Worm (Caenorhabditis elegans) whole organism, early embryonic: ENCODE data around the gene pqn-79.
"Not testable (repeated sequence)": the region's sequence is repeated elsewhere in the genome, so short reads cannot be mapped to it uniquely, and the experiment has no call there.

Experiments used
- B0310.2 ChIP-seq: sonication (generic microtip); optimal IDR thresholded peaks from 2 replicates; lab custom pipeline; 2016; ENCODE audit warnings: mild to moderate bottlenecking, missing genetic modification characterization, missing compliant biosample characterization
- F13C5.2 ChIP-seq: sonication (generic microtip); optimal IDR thresholded peaks from 2 replicates; lab custom pipeline; 2017; ENCODE audit warnings: mild to moderate bottlenecking, missing genetic modification characterization, inconsistent platforms, missing compliant biosample characterization
- aly-1 ChIP-seq: sonication (generic microtip); optimal IDR thresholded peaks from 2 replicates; lab custom pipeline; 2016; ENCODE audit warnings: missing genetic modification characterization, missing compliant biosample characterization
- ama-1 ChIP-seq: fragments of 150-350 bp; optimal IDR thresholded peaks from 2 replicates; lab custom pipeline; 2014
- ceh-13 ChIP-seq: fragments of 200-800 bp; sonication (Bioruptor generic); optimal IDR thresholded peaks from 2 replicates; lab custom pipeline; 2018; ENCODE audit warnings: mild to moderate bottlenecking, missing genetic modification characterization, missing compliant biosample characterization
- ceh-36 ChIP-seq: sonication (generic microtip); optimal IDR thresholded peaks from 2 replicates; lab custom pipeline; 2016; ENCODE audit warnings: missing genetic modification characterization, inconsistent platforms, missing compliant biosample characterization
- ets-7 ChIP-seq: sonication (generic microtip); optimal IDR thresholded peaks from 2 replicates; lab custom pipeline; 2016; ENCODE audit warnings: missing genotype, missing genetic modification characterization, missing compliant biosample characterization
- flt-1 ChIP-seq: fragments of 200-800 bp; sonication (Bioruptor generic); IDR thresholded peaks from 2 replicates; pipeline ENCODE4 v1.3.6; 2022; ENCODE audit warnings: missing genetic modification characterization, missing compliant biosample characterization
- hmbx-1 ChIP-seq: sonication (generic microtip); optimal IDR thresholded peaks from 2 replicates; lab custom pipeline; 2016; ENCODE audit warnings: mild to moderate bottlenecking, missing genetic modification characterization, missing compliant biosample characterization
- hmg-4 ChIP-seq: fragments of 200-800 bp; sonication (Bioruptor generic); optimal IDR thresholded peaks from 2 replicates; lab custom pipeline; 2018; ENCODE audit warnings: mild to moderate bottlenecking, missing genetic modification characterization, missing compliant biosample characterization
- hnd-1 ChIP-seq: sonication (generic microtip); optimal IDR thresholded peaks from 2 replicates; lab custom pipeline; 2016; ENCODE audit warnings: missing genetic modification characterization, missing compliant biosample characterization
- pes-1 ChIP-seq: fragments of 200-800 bp; sonication (Bioruptor generic); IDR thresholded peaks from 2 replicates; pipeline ENCODE4 v1.3.6; 2022; ENCODE audit warnings: missing genetic modification reagents, missing genetic modification characterization, missing compliant biosample characterization
- scrt-1 ChIP-seq: fragments of 200-800 bp; sonication (Bioruptor generic); IDR thresholded peaks from 2 replicates; pipeline ENCODE4 v1.3.6; 2022; ENCODE audit warnings: missing genetic modification characterization, missing compliant biosample characterization
- sea-1 ChIP-seq: fragments of 200-800 bp; sonication (Bioruptor generic); conservative IDR thresholded peaks from 2 replicates; pipeline ENCODE4 v1.3.6; 2022; ENCODE audit warnings: missing genetic modification characterization, missing compliant biosample characterization
- tbx-11 ChIP-seq: fragments of 200-800 bp; sonication (Bioruptor generic); IDR thresholded peaks from 2 replicates; pipeline ENCODE4 v1.3.6; 2022; ENCODE audit warnings: missing genetic modification characterization, missing compliant biosample characterization
- tbx-37 ChIP-seq: fragments of 200-800 bp; sonication (Bioruptor generic); conservative IDR thresholded peaks from 2 replicates; pipeline ENCODE4 v1.3.6; 2022; ENCODE audit warnings: missing genetic modification reagents, missing genetic modification characterization, missing compliant biosample characterization
- tra-4 ChIP-seq: sonication (generic microtip); optimal IDR thresholded peaks from 2 replicates; lab custom pipeline; 2017; ENCODE audit warnings: missing genetic modification characterization, missing compliant biosample characterization

pqn-79 gene

DNA sequence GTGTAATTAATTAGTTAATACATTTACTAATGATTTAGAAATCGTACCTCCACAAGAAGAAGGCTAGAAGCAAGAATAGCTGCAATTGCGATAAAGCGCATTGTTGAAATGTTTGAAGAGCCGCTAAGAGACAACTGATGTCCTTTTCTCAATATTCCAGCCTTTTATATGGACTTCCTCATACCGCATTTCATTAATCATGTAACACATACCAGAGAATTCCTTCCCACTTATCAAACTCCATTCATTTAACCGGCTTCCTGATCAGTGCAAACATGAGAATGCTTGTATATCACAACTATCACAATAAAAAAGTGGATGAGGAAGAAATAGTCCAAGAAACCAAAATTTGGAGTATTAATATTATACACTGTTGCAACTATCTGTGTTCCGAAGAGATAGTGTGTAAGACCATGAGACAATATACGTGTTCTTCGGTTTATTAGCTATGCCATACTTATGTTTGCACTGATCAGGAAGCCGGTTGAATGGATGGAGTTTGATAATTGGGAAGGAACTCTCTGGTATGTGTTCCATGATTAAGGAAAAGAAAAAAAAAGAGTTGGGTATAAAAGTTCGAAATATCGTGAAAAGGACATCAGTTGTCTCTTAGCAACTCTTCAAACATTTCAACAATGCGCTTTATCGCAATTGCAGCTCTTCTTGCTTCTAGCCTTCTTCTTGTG lies at the start of gene pqn-79, which contains the start of gene pqn-78:
pqn-79 (plus strand) TSS at position 636 of the 686 bp plus-strand sequence.
pqn-78 (minus strand) TSS at position 101 of the 686 bp plus-strand sequence.
- TF ChIP-seq tbx-37; hmbx-1; tbx-11 (GFP tag; lab: Robert Waterston, UW): not testable (repeated sequence)

DNA sequence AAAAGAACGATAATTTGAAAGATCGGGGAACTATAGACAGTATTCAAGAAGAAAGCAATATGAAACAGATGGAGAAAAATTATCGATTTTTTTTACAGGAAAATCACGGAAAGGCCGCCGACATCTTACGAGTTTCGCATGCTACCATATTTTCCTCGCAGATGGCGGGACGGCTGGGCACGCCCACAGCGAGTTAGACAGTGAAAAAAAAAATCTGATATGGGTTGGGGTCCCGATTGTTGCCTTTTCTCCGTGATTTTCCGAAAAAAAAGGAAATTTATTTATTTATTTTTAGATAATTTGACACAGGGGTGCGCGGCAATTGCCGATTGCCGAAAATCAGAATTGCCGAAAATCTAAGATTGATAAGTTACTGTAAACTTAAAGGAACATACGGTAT lies 40.6 kb upstream of the pqn-79 start:
- TF ChIP-seq flt-1 (no peak), tra-4 (tag; lab: Kevin White, UChicago) (no peak), hmbx-1 (no peak), ceh-13 (GFP tag; lab: Kevin White, UChicago) (no peak), pes-1 (GFP tag; lab: Robert Waterston, UW) (no peak), ets-7 (tag; lab: Kevin White, UChicago) (no peak), tbx-11 (GFP tag; lab: Robert Waterston, UW) (no peak), hnd-1 (tag; lab: Kevin White, UChicago) (no peak), tbx-37 (no peak), scrt-1 (GFP tag; lab: Robert Waterston, UW) (no peak), ama-1 (no peak), aly-1 (tag; lab: Kevin White, UChicago) (no peak), sea-1 (GFP tag; lab: Robert Waterston, UW) (no peak), B0310.2 (tag; lab: Kevin White, UChicago) (no peak), hmg-4 (GFP tag; lab: Kevin White, UChicago) (no peak), ceh-36 (tag; lab: Kevin White, UChicago) (no peak)

DNA sequence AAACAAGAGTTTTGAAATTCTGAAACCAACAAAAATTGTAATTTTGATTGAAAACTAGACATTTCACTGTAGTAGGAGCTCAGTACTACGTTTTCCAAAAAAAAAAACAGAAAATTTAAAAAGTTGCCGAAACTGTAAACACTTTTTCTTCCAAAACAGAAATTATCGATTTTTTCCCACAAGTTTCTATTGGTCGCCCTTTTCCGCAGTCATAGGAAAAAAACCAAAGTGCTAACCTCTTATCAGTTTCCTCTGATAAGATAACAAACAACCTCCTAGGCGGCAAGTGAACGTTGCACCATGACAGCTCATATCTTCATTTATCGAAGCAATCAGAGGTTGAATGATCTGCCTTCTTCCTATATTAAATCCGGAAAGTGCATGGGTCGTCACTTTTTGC lies 36.3 kb upstream of the pqn-79 start:
- TF ChIP-seq pes-1 (GFP tag; lab: Robert Waterston, UW) (no peak), hmg-4 (GFP tag; lab: Kevin White, UChicago) (no peak), sea-1 (GFP tag; lab: Robert Waterston, UW) (no peak), ceh-13 (GFP tag; lab: Kevin White, UChicago) (no peak), hnd-1 (tag; lab: Kevin White, UChicago) (no peak), B0310.2 (tag; lab: Kevin White, UChicago) (no peak), aly-1 (tag; lab: Kevin White, UChicago) (no peak)

DNA sequence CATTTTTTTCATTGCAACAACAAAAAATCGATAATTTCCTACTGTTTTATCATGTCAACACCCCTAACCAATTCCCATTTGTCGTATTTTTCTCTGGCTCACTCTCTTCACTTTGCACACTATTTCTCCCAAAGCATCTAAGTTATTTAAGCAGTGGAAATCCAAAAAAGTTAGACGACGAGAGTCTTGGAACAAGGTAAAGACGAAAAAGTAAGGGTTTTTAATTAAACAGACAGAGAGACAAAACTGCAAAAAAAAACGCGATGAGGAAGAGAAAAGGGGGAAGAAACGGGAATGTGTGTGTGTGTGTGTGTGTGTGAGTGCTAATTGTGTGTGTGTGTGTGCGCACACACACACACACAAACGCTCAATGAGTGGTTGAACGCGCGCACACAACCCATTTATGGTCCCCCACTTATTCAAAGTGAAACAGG lies 34.1 kb upstream of the pqn-79 start:
- TF ChIP-seq scrt-1 (GFP tag; lab: Robert Waterston, UW) (no peak), sea-1 (GFP tag; lab: Robert Waterston, UW) (no peak), pes-1 (GFP tag; lab: Robert Waterston, UW) (0 out of 2 replicates have a peak, but pooled peaks have one; percentile 51), F13C5.2 (tag; lab: Kevin White, UChicago) (peak; percentile 61), hmg-4 (GFP tag; lab: Kevin White, UChicago) (no peak)

DNA sequence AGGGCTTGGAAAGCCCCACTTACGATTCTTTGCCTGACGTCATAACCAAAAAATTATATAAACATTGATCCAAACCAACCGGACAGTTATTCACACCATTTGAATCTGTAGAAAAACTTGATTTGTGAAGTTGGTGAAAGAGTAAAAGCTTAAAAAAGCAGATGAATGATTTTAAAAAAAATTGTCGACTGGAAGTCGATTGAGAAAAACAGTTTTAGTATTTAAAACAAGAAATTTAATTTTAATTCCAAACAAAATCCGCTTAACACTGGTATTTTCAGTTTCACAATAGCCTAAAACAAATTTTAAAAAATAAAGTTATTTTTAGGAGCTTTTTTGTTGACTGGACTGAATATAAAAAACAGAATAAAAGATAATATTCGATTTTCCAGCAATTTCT lies 31.0 kb upstream of the pqn-79 start, which contains the start of gene Y105C5A.1:
Y105C5A.1 (minus strand) TSS at position 101 of the 400 bp plus-strand sequence.
- TF ChIP-seq scrt-1 (GFP tag; lab: Robert Waterston, UW) (no peak), B0310.2 (tag; lab: Kevin White, UChicago) (no peak), pes-1 (GFP tag; lab: Robert Waterston, UW) (no peak), ceh-36 (tag; lab: Kevin White, UChicago) (no peak), hmbx-1 (no peak), tbx-37 (no peak), F13C5.2 (tag; lab: Kevin White, UChicago) (no peak), ets-7 (tag; lab: Kevin White, UChicago) (no peak), sea-1 (GFP tag; lab: Robert Waterston, UW) (no peak), hmg-4 (GFP tag; lab: Kevin White, UChicago) (no peak), ama-1 (no peak), flt-1 (no peak), ceh-13 (GFP tag; lab: Kevin White, UChicago) (no peak), tbx-11 (GFP tag; lab: Robert Waterston, UW) (no peak), tra-4 (tag; lab: Kevin White, UChicago) (no peak), hnd-1 (tag; lab: Kevin White, UChicago) (no peak)

DNA sequence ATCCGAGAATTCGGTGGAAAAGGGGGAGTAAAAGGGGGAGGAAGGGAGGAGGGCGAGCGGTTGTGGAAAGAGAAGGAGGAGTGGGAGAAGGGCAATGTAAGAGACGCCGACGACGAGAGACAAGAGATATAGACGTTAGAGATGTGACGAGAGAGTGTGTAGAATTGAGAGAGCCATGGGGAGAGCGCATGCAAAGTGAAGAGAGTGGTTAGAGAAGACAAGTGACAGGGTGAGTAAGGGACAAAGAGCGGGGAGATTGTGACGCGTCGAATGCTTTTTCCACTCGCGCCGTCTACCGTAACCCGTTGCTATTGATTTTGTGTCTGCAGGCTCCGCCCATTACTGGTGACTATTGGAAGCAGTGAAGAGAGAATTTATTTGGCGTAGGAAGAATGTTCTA lies 24.6 kb upstream of the pqn-79 start:
- peak; percentile 48 for TF ChIP-seq F13C5.2 (tag; lab: Kevin White, UChicago)
- no peak for TF ChIP-seq pes-1 (GFP tag; lab: Robert Waterston, UW)

DNA sequence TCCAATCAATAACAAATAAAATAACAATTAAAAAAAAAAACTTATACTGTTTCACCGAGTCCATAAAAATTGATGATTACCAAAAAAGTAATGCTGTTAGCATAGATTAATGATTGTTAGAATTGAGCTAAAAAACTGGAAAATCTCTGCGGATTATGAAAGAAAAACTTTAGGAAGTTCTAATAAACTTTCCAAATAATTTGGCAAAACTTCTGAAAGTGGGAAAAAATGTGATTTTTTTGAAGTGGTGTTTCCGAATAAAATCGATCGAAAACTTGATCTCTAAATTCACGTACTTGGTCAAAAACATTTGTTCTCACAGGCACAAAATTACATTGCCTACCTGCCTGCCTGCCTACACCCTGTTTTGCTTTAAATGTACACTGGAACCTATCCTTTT lies 23.7 kb upstream of the pqn-79 start:
- TF ChIP-seq scrt-1 (GFP tag; lab: Robert Waterston, UW) (no peak), F13C5.2 (tag; lab: Kevin White, UChicago) (no peak), aly-1 (tag; lab: Kevin White, UChicago) (no peak), B0310.2 (tag; lab: Kevin White, UChicago) (no peak), ceh-13 (GFP tag; lab: Kevin White, UChicago) (no peak), ets-7 (tag; lab: Kevin White, UChicago) (no peak), hmbx-1 (no peak), ceh-36 (tag; lab: Kevin White, UChicago) (no peak)

DNA sequence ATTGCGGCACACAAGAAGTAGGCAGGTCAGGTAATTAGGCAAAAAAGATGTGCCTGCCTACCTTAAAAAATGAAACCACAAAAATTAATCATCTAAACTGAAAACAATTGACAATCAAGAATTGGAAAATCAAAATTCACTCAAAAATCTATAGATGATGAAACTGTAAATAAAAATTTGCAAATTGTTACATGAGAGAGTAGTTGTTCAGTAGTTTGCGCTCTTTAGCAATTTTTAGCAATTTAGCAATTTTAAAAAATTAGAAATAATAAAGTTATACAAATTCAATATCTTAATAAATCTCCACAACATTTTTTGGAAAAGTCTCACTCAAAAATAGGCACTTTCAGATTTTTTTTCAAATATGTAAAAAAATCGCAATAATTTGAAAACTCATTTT lies 23.3 kb upstream of the pqn-79 start:
- TF ChIP-seq tbx-11 (GFP tag; lab: Robert Waterston, UW): no peak
- TF ChIP-seq ceh-13 (GFP tag; lab: Kevin White, UChicago): no peak
- no peak for TF ChIP-seq B0310.2 (tag; lab: Kevin White, UChicago)
- no peak for TF ChIP-seq flt-1
- no peak for TF ChIP-seq ama-1
- no peak for TF ChIP-seq ceh-36 (tag; lab: Kevin White, UChicago)
- no peak for TF ChIP-seq hmbx-1
- no peak for TF ChIP-seq hnd-1 (tag; lab: Kevin White, UChicago)
- no peak for TF ChIP-seq ets-7 (tag; lab: Kevin White, UChicago)
